Worm (Caenorhabditis elegans) whole organism, L4 larva: ENCODE measurements around the gene C27D6.1.

ENCODE experiments used
- F37D6.2 ChIP-seq: sonication (generic microtip); optimal IDR thresholded peaks from 2 replicates; lab custom pipeline; 2016; ENCODE audit warnings: mild to moderate bottlenecking, missing genetic modification characterization, missing compliant biosample characterization
- F44E2.7 ChIP-seq: fragments of 200-800 bp; sonication (Bioruptor generic); IDR thresholded peaks from 2 replicates; pipeline ENCODE4 v2.1.2; 2022; ENCODE audit warnings: missing genetic modification characterization, missing compliant biosample characterization
- F49E8.2 ChIP-seq: sonication (generic microtip); optimal IDR thresholded peaks from 2 replicates; lab custom pipeline; 2016; ENCODE audit warnings: missing compliant biosample characterization, mild to moderate bottlenecking, missing genetic modification characterization, borderline replicate concordance
- R02D3.7 ChIP-seq: fragments of 150-350 bp; sonication (generic microtip); optimal IDR thresholded peaks from 3 replicates; lab custom pipeline; 2014; ENCODE audit warnings: missing biosample characterization, missing genetic modification characterization
- T26A8.4 ChIP-seq: fragments of 200-800 bp; sonication (Bioruptor generic); IDR thresholded peaks from 2 replicates; pipeline ENCODE4 v1.3.6; 2022; ENCODE audit warnings: missing genetic modification characterization, missing compliant biosample characterization
- aha-1 ChIP-seq: fragments of 150-350 bp; peaks from one replicate; lab custom pipeline; 2014; ENCODE audit warnings: missing biosample characterization, missing genetic modification characterization
- aly-2 ChIP-seq: sonication (generic microtip); optimal IDR thresholded peaks from 2 replicates; lab custom pipeline; 2018; ENCODE audit warnings: missing biosample characterization, missing genetic modification characterization
- arid-1 ChIP-seq: fragments of 200-800 bp; sonication (Bioruptor generic); conservative IDR thresholded peaks from 2 replicates; pipeline ENCODE4 v1.3.6; 2022; ENCODE audit warnings: missing genetic modification reagents, missing genetic modification characterization, missing compliant biosample characterization
- attf-4 ChIP-seq: sonication (generic microtip); optimal IDR thresholded peaks from 3 replicates; lab custom pipeline; 2017; ENCODE audit warnings: missing biosample characterization, missing genetic modification characterization
- ceh-44 ChIP-seq: fragments of 200-800 bp; sonication (Bioruptor generic); IDR thresholded peaks from 2 replicates; pipeline ENCODE4 v1.3.6; 2022; ENCODE audit warnings: missing genetic modification reagents, missing genetic modification characterization, missing compliant biosample characterization
- cey-2 ChIP-seq: sonication (generic microtip); optimal IDR thresholded peaks from 3 replicates; lab custom pipeline; 2017; ENCODE audit warnings: missing genetic modification characterization, mild to moderate bottlenecking, missing compliant biosample characterization, antibody characterized with exemption, borderline replicate concordance; ENCODE audit not compliant: insufficient read depth
- ctbp-1 ChIP-seq: fragments of 200-800 bp; sonication (Bioruptor generic); IDR thresholded peaks from 2 replicates; pipeline ENCODE4 v1.3.6; 2022; ENCODE audit warnings: missing genetic modification reagents, missing genetic modification characterization, missing compliant biosample characterization
- daf-12 ChIP-seq: fragments of 150-350 bp; optimal IDR thresholded peaks from 2 replicates; lab custom pipeline; 2014; ENCODE audit warnings: missing biosample characterization, missing genetic modification reagents, missing genetic modification characterization
- daf-16 ChIP-seq, 3 experiments: sonication (generic microtip); optimal IDR thresholded peaks; 2 replicates each; lab custom pipeline; 2016 to 2017; ENCODE audit warnings: missing genetic modification characterization in 3 of 3, missing genetic modification reagents in 3 of 3, mild to moderate bottlenecking in 2 of 3, missing compliant biosample characterization in 2 of 3, missing biosample characterization in 1 of 3, moderate library complexity in 1 of 3
- daf-19 ChIP-seq: fragments of 200-800 bp; sonication (Bioruptor generic); conservative IDR thresholded peaks from 2 replicates; pipeline ENCODE4 v1.3.6; 2022; ENCODE audit warnings: missing genetic modification characterization, missing compliant biosample characterization
- daf-8 ChIP-seq: fragments of 200-800 bp; sonication (Bioruptor generic); IDR thresholded peaks from 2 replicates; pipeline ENCODE4 v1.3.6; 2022; ENCODE audit warnings: missing genetic modification characterization, missing compliant biosample characterization
- dmd-9 ChIP-seq: fragments of 200-800 bp; sonication (Bioruptor generic); IDR thresholded peaks from 2 replicates; pipeline ENCODE4 v1.3.6; 2022; ENCODE audit warnings: missing genetic modification reagents, missing genetic modification characterization, missing compliant biosample characterization
- duxl-1 ChIP-seq: sonication (generic microtip); optimal IDR thresholded peaks from 2 replicates; lab custom pipeline; 2016; ENCODE audit warnings: mild to moderate bottlenecking, missing genetic modification characterization, moderate library complexity, missing compliant biosample characterization; ENCODE audit not compliant: poor library complexity
- dve-1 ChIP-seq: sonication (generic microtip); optimal IDR thresholded peaks from 2 replicates; lab custom pipeline; 2017; ENCODE audit warnings: antibody characterized with exemption, mild to moderate bottlenecking, missing genetic modification characterization, missing compliant biosample characterization; ENCODE audit not compliant: insufficient read depth
- egl-43 ChIP-seq: fragments of 200-800 bp; sonication (Bioruptor generic); IDR thresholded peaks from 2 replicates; pipeline ENCODE4 v1.3.6; 2022; ENCODE audit warnings: missing genetic modification reagents, missing genetic modification characterization, missing compliant biosample characterization
- fos-1 ChIP-seq: fragments of 150-350 bp; optimal IDR thresholded peaks from 2 replicates; lab custom pipeline; 2014; ENCODE audit warnings: missing biosample characterization, missing genetic modification characterization
- hif-1 ChIP-seq, 2 experiments: sonication (generic microtip); optimal IDR thresholded peaks; 2 replicates each; lab custom pipeline; 2016 to 2017; ENCODE audit warnings: missing compliant biosample characterization in 2 of 2, missing genetic modification characterization in 2 of 2, missing genetic modification reagents in 2 of 2, missing genotype in 2 of 2, mild to moderate bottlenecking in 1 of 2
- hlh-30 ChIP-seq: sonication (generic microtip); optimal IDR thresholded peaks from 2 replicates; lab custom pipeline; 2017; ENCODE audit warnings: antibody characterized with exemption, mild to moderate bottlenecking, missing genetic modification characterization, missing compliant biosample characterization; ENCODE audit not compliant: insufficient read depth
- hmg-1.1 ChIP-seq: fragments of 200-800 bp; sonication (Bioruptor generic); IDR thresholded peaks from 2 replicates; pipeline ENCODE4 v1.3.6; 2022; ENCODE audit warnings: missing genetic modification reagents, missing genetic modification characterization, missing compliant biosample characterization
- jun-1 ChIP-seq: fragments of 150-350 bp; optimal IDR thresholded peaks from 2 replicates; lab custom pipeline; 2014; ENCODE audit warnings: missing biosample characterization, missing genetic modification reagents, missing genetic modification characterization
- lim-7 ChIP-seq: fragments of 200-800 bp; sonication (Bioruptor generic); IDR thresholded peaks from 2 replicates; pipeline ENCODE4 v1.3.6; 2022; ENCODE audit warnings: missing genetic modification characterization, missing compliant biosample characterization
- lin-15B ChIP-seq: fragments of 150-350 bp; sonication (generic microtip); optimal IDR thresholded peaks from 3 replicates; lab custom pipeline; 2014; ENCODE audit warnings: missing biosample characterization, missing genetic modification characterization
- lin-38 ChIP-seq: fragments of 200-800 bp; sonication (Bioruptor generic); IDR thresholded peaks from 2 replicates; pipeline ENCODE4 v1.3.6; 2022; ENCODE audit warnings: missing genetic modification reagents, missing genetic modification characterization, missing compliant biosample characterization
- lin-39 ChIP-seq: fragments of 150-350 bp; optimal IDR thresholded peaks from 2 replicates; lab custom pipeline; 2014; ENCODE audit warnings: missing biosample characterization, missing genetic modification reagents, missing genetic modification characterization
- madf-5 ChIP-seq, 2 experiments: fragments of 200-800 bp; sonication (Bioruptor generic); IDR thresholded peaks; 2 replicates each; pipeline ENCODE4 v1.3.6; 2022; ENCODE audit warnings: missing compliant biosample characterization in 2 of 2, missing genetic modification characterization in 2 of 2
- mdl-1 ChIP-seq, 2 experiments: fragments of 150-350 bp in 1 of 2; sonication (generic microtip) in 1 of 2; optimal IDR thresholded peaks; 2 replicates each; lab custom pipeline; 2014 to 2017; ENCODE audit warnings: missing biosample characterization in 2 of 2, missing genetic modification characterization in 2 of 2
- mdt-29 ChIP-seq: fragments of 200-800 bp; sonication (Bioruptor generic); IDR thresholded peaks from 2 replicates; pipeline ENCODE4 v1.3.6; 2022; ENCODE audit warnings: missing genetic modification reagents, missing genetic modification characterization, missing compliant biosample characterization
- nhr-10 ChIP-seq: fragments of 150-350 bp; optimal IDR thresholded peaks from 2 replicates; lab custom pipeline; 2014; ENCODE audit warnings: missing biosample characterization, missing genetic modification characterization
- nhr-11 ChIP-seq: fragments of 150-350 bp; optimal IDR thresholded peaks from 2 replicates; lab custom pipeline; 2014; ENCODE audit warnings: missing biosample characterization, missing genetic modification characterization
- nhr-111 ChIP-seq: fragments of 200-800 bp; sonication (Bioruptor generic); optimal IDR thresholded peaks from 2 replicates; lab custom pipeline; 2018; ENCODE audit warnings: mild to moderate bottlenecking, missing genetic modification characterization, missing compliant biosample characterization
- nhr-237 ChIP-seq: sonication (generic microtip); optimal IDR thresholded peaks from 2 replicates; lab custom pipeline; 2017; ENCODE audit warnings: missing biosample characterization, missing genetic modification characterization
- nhr-41 ChIP-seq: fragments of 200-800 bp; sonication (Bioruptor generic); IDR thresholded peaks from 2 replicates; pipeline ENCODE4 v1.3.6; 2022; ENCODE audit warnings: missing genetic modification reagents, missing genetic modification characterization, missing compliant biosample characterization
- set-16 ChIP-seq: fragments of 200-800 bp; sonication (Bioruptor generic); IDR thresholded peaks from 2 replicates; pipeline ENCODE4 v1.3.6; 2022; ENCODE audit warnings: missing genetic modification reagents, missing genetic modification characterization, missing compliant biosample characterization
- skn-1 ChIP-seq: fragments of 150-350 bp; optimal IDR thresholded peaks from 2 replicates; lab custom pipeline; 2014; ENCODE audit warnings: missing biosample characterization, missing genetic modification characterization
- snpc-1.2 ChIP-seq: fragments of 200-800 bp; sonication (Bioruptor generic); IDR thresholded peaks from 2 replicates; pipeline ENCODE4 v1.3.6; 2022; ENCODE audit warnings: missing genetic modification reagents, missing genetic modification characterization, missing compliant biosample characterization
- snpc-4 ChIP-seq: fragments of 150-350 bp; optimal IDR thresholded peaks from 2 replicates; lab custom pipeline; 2014; ENCODE audit warnings: missing biosample characterization, missing genetic modification characterization
- spr-3 ChIP-seq: fragments of 200-800 bp; sonication (Bioruptor generic); optimal IDR thresholded peaks from 2 replicates; lab custom pipeline; 2018; ENCODE audit warnings: mild to moderate bottlenecking, missing genetic modification characterization, missing compliant biosample characterization
- tag-97 ChIP-seq: fragments of 200-800 bp; sonication (Bioruptor generic); IDR thresholded peaks from 2 replicates; pipeline ENCODE4 v1.3.6; 2022; ENCODE audit warnings: missing genetic modification characterization, missing compliant biosample characterization
- tra-1 ChIP-seq: fragments of 200-800 bp; sonication (Bioruptor generic); IDR thresholded peaks from 2 replicates; pipeline ENCODE4 v1.3.6; 2022; ENCODE audit warnings: missing genetic modification reagents, missing genetic modification characterization, missing compliant biosample characterization
- unc-130 ChIP-seq: sonication (generic microtip); optimal IDR thresholded peaks from 2 replicates; lab custom pipeline; 2016; ENCODE audit warnings: missing genetic modification reagents, missing genetic modification characterization, missing compliant biosample characterization
- vab-7 ChIP-seq: fragments of 200-800 bp; sonication (Bioruptor generic); IDR thresholded peaks from 2 replicates; pipeline ENCODE4 v1.3.6; 2022; ENCODE audit warnings: missing genetic modification reagents, missing genetic modification characterization, missing compliant biosample characterization
- zag-1 ChIP-seq: fragments of 150-350 bp; optimal IDR thresholded peaks from 2 replicates; lab custom pipeline; 2014; ENCODE audit warnings: missing biosample characterization, missing genetic modification characterization
- zfp-3 ChIP-seq: fragments of 200-800 bp; sonication (Bioruptor generic); conservative IDR thresholded peaks from 2 replicates; pipeline ENCODE4 v1.3.6; 2022; ENCODE audit warnings: missing genetic modification reagents, missing genetic modification characterization, missing compliant biosample characterization
- zip-11 ChIP-seq: fragments of 200-800 bp; sonication (Bioruptor generic); IDR thresholded peaks from 2 replicates; pipeline ENCODE4 v1.3.6; 2022; ENCODE audit warnings: missing genetic modification characterization, missing compliant biosample characterization
- zip-2 ChIP-seq: fragments of 150-350 bp; optimal IDR thresholded peaks from 2 replicates; lab custom pipeline; 2014; ENCODE audit warnings: missing biosample characterization, missing genetic modification characterization

The C27D6.1 gene

ce11 chrII:5201922-5202562 is 29.5 kb downstream of the C27D6.1 start:
- TF ChIP-seq jun-1 (tag; lab: Kevin White, UChicago) (no peak), arid-1 (no peak), tag-97 (GFP tag; lab: Robert Waterston, UW) (no peak), lim-7 (no peak), dve-1 (tag; lab: Kevin White, UChicago) (peak; percentile 97), F49E8.2 (tag; lab: Kevin White, UChicago) (no peak), ctbp-1 (GFP tag; lab: Robert Waterston, UW) (no peak), skn-1 (no peak), hmg-1.1 (GFP tag; lab: Robert Waterston, UW) (0 out of 2 replicates have a peak, but pooled peaks have one; percentile 25), nhr-11 (no peak), lin-39 (no peak), F44E2.7 (GFP tag; lab: Robert Waterston, UW) (no peak), nhr-237 (tag; lab: Kevin White, UChicago) (no peak), attf-4 (no peak), egl-43 (no peak), dmd-9 (no peak), zip-11 (GFP tag; lab: Robert Waterston, UW) (no peak), nhr-41 (GFP tag; lab: Robert Waterston, UW) (no peak), aly-2 (tag; lab: Kevin White, UChicago) (no peak), daf-12 (tag; lab: Kevin White, UChicago) (no peak), zfp-3 (no peak), vab-7 (no peak), daf-8 (GFP tag; lab: Robert Waterston, UW) (no peak), mdt-29 (GFP tag; lab: Robert Waterston, UW) (0 out of 2 replicates have a peak, but pooled peaks have one; percentile 30), aha-1 (tag; lab: Kevin White, UChicago) (peak; percentile 91), T26A8.4 (peak; percentile 43; the same call in 1 of the 2 replicates), set-16 (GFP tag; lab: Robert Waterston, UW) (no peak), lin-15B (no peak), hlh-30 (tag; lab: Kevin White, UChicago) (peak; percentile 55), nhr-10 (tag; lab: Kevin White, UChicago) (peak; percentile 50), F37D6.2 (no peak), tra-1 (GFP tag; lab: Robert Waterston, UW) (peak; percentile 98), madf-5 (GFP tag; IDR thresholded peaks at IDR 0.05; lab: Robert Waterston, UW) (no peak), daf-19 (GFP tag; lab: Robert Waterston, UW) (no peak), zag-1 (tag; lab: Kevin White, UChicago) (no peak), nhr-111 (GFP tag; lab: Kevin White, UChicago) (no peak), spr-3 (GFP tag; lab: Kevin White, UChicago) (no peak), lin-38 (GFP tag; lab: Robert Waterston, UW) (peak; percentile 27; the same call in 1 of the 2 replicates), duxl-1 (tag; lab: Kevin White, UChicago) (no peak), fos-1 (tag; lab: Kevin White, UChicago) (no peak), zip-2 (tag; lab: Kevin White, UChicago) (no peak), R02D3.7 (tag; lab: Kevin White, UChicago) (no peak), cey-2 (tag; lab: Kevin White, UChicago) (peak; percentile 51), hif-1 (tag; optimal IDR thresholded peaks at IDR 0.05; lab: Kevin White, UChicago) (no peak), snpc-4 (tag; lab: Kevin White, UChicago) (no peak), unc-130 (GFP tag; lab: Kevin White, UChicago) (no peak), daf-16 (GFP tag; optimal IDR thresholded peaks at IDR 0.05; lab: Kevin White, UChicago) (peak in 1 of 2 experiments; percentile 89), daf-16 (tag; optimal IDR thresholded peaks at IDR 0.05; lab: Kevin White, UChicago) (peak; percentile 83), ceh-44 (GFP tag; lab: Robert Waterston, UW) (no peak), snpc-1.2 (no peak), mdl-1 (tag; optimal IDR thresholded peaks at IDR 0.05; lab: Kevin White, UChicago) (no peak)
